Worm (Caenorhabditis elegans): ENCODE measurements around the gene K07F5.6.

DNA sequence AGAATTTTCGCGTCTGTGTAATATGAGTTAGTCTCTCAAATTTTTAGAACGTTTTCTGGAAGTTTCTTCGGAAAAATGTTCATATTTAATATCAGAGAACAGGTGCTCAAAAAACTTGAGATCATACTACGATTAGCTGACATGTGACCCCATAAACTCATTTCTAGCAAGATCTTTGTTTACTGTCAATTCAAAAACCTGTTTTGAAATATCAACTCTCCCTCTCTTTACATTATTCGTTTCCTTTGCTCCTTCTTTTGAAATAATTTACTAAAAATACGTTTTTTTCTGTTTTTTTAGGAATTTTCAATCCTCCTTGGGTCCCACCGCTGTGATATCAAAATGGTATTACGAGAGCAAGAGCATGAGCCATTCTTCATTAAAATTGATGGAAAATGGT, 47.3 kb downstream of the K07F5.6 start, which contains the start of gene fat-4:
- TF ChIP-seq rec-8 (tag; optimal IDR thresholded peaks at IDR 0.05) (no peak), unc-62 (GFP tag; optimal IDR thresholded peaks at IDR 0.05) (no peak), pha-4 (tag; optimal IDR thresholded peaks at IDR 0.05) (no peak), tbx-9 (tag; optimal IDR thresholded peaks at IDR 0.05; ENCODE audit: borderline replicate concordance) (no peak), hlh-26 (GFP tag; conservative IDR thresholded peaks at IDR 0.05) (no peak)

All from whole organism, young adult.